Fruit fly (Drosophila melanogaster): Measurements from ENCODE around the gene CG31668.
A peak's percentile ranks its signal among the peaks of the same experiment; 100 is the strongest.

Gene CG31668

dm6 chr2L:2179366-2179765 is 26.6 kb downstream of the CG31668 start (continued):
- TF ChIP-seq stwl (tag; optimal IDR thresholded peaks at IDR 0.05) (no peak), CG3281 (GFP tag; optimal IDR thresholded peaks at IDR 0.05) (peak; percentile 60), Kr (GFP tag; optimal IDR thresholded peaks at IDR 0.05) (no peak), Adf1 (GFP tag; IDR thresholded peaks at IDR 0.05) (peak; percentile 12; the same call in 1 of the 2 replicates), CG10274 (GFP tag; optimal IDR thresholded peaks at IDR 0.05) (peak; percentile 41), wdn (GFP tag; IDR thresholded peaks at IDR 0.05) (peak; percentile 65), Fer1 (GFP tag; optimal IDR thresholded peaks at IDR 0.05) (peak; percentile 66), CG10462 (GFP tag; optimal IDR thresholded peaks at IDR 0.05) (peak; percentile 2), grn (GFP tag; optimal IDR thresholded peaks at IDR 0.05) (peak; percentile 45), CG2129 (GFP tag; IDR thresholded peaks at IDR 0.05; ENCODE audit: partially characterized antibody) (no peak), Gsc (GFP tag; IDR thresholded peaks at IDR 0.05) (no peak), pita (GFP tag; optimal IDR thresholded peaks at IDR 0.05) (no peak), Rx (GFP tag; IDR thresholded peaks at IDR 0.05) (peak; percentile 33; the same call in 1 of the 2 replicates), CG9215 (GFP tag; IDR thresholded peaks at IDR 0.05) (peak; percentile 72; the same call in 1 of the 2 replicates), crol (GFP tag; IDR thresholded peaks at IDR 0.05) (no peak), CG16863 (GFP tag; optimal IDR thresholded peaks at IDR 0.05) (peak; percentile 60), Max (GFP tag; optimal IDR thresholded peaks at IDR 0.05) (peak; percentile 7), cwo (GFP tag; optimal IDR thresholded peaks at IDR 0.05) (peak; percentile 74), CG11696 (GFP tag; IDR thresholded peaks at IDR 0.05) (no peak; the same call in 1 of the 2 replicates), Sry-β (GFP tag; optimal IDR thresholded peaks at IDR 0.05) (no peak), exex (tag; optimal IDR thresholded peaks at IDR 0.05) (peak; percentile 89), ranshi (GFP tag; IDR thresholded peaks at IDR 0.05) (peak; percentile 58; the same call in 1 of the 2 replicates), CG2889 (GFP tag; IDR thresholded peaks at IDR 0.05) (no peak), dimm (GFP tag; IDR thresholded peaks at IDR 0.05) (0 out of 2 replicates have a peak, but pooled peaks have one; percentile 3), sqz (GFP tag; optimal IDR thresholded peaks at IDR 0.05) (no peak), gsb (GFP tag; IDR thresholded peaks at IDR 0.05) (peak; percentile 54; the same call in 1 of the 2 replicates), Drgx (GFP tag; IDR thresholded peaks at IDR 0.05) (no peak), CG12071 (GFP tag; optimal IDR thresholded peaks at IDR 0.05) (peak; percentile 83), ken (GFP tag; IDR thresholded peaks at IDR 0.05) (peak; percentile 69), CG16813 (GFP tag; IDR thresholded peaks at IDR 0.05; ENCODE audit: partially characterized antibody) (no peak), CG4424 (GFP tag; optimal IDR thresholded peaks at IDR 0.05) (peak; percentile 47), CG4282 (GFP tag; optimal IDR thresholded peaks at IDR 0.05) (peak; percentile 57), prd (optimal IDR thresholded peaks at IDR 0.05) (no peak), prd (GFP tag; IDR thresholded peaks at IDR 0.05) (peak; percentile 81), ham (GFP tag; IDR thresholded peaks at IDR 0.05) (peak; percentile 69; the same call in 1 of the 2 replicates), en (GFP tag; optimal IDR thresholded peaks at IDR 0.05) (peak; percentile 15), Atf3 (GFP tag; optimal IDR thresholded peaks at IDR 0.05) (peak; percentile 66), Nf-YA (GFP tag; IDR thresholded peaks at IDR 0.05) (peak; percentile 64; the same call in 1 of the 2 replicates), tap (tag; optimal IDR thresholded peaks at IDR 0.05) (peak; percentile 74), CG4707 (GFP tag; optimal IDR thresholded peaks at IDR 0.05) (peak; percentile 7), CG10959 (GFP tag; IDR thresholded peaks at IDR 0.05) (no peak; the same call in 1 of the 2 replicates), Lim3 (GFP tag; IDR thresholded peaks at IDR 0.05) (no peak), CG7556 (GFP tag; optimal IDR thresholded peaks at IDR 0.05) (peak; percentile 32), Optix (GFP tag; IDR thresholded peaks at IDR 0.05) (peak; percentile 76), eve (GFP tag; optimal IDR thresholded peaks at IDR 0.05) (peak in 1 of 2 experiments; percentile 87), CG9932 (GFP tag; IDR thresholded peaks at IDR 0.05) (peak; percentile 85), salm (tag; optimal IDR thresholded peaks at IDR 0.05) (peak; percentile 72), CG8478 (optimal IDR thresholded peaks at IDR 0.05) (no peak), klu (GFP tag; IDR thresholded peaks at IDR 0.05) (peak; percentile 56), wor (GFP tag; IDR thresholded peaks at IDR 0.05) (peak; percentile 62), CG10654 (GFP tag; optimal IDR thresholded peaks at IDR 0.05) (peak; percentile 51), Hmr (GFP tag; optimal IDR thresholded peaks at IDR 0.05) (peak; percentile 79)
